Worm (Caenorhabditis elegans) whole organism, L3 larva: Measurements from ENCODE around the gene cyp-34A8.

Experiments used
- ceh-82 ChIP-seq: fragments of 150-350 bp; optimal IDR thresholded peaks from 2 replicates; lab custom pipeline; 2014; ENCODE audit warnings: missing biosample characterization, missing genetic modification characterization
- ceh-9 ChIP-seq: sonication (generic microtip); optimal IDR thresholded peaks from 2 replicates; lab custom pipeline; 2018; ENCODE audit warnings: missing biosample characterization, missing genetic modification characterization
- fos-1 ChIP-seq: fragments of 150-350 bp; optimal IDR thresholded peaks from 2 replicates; lab custom pipeline; 2014; ENCODE audit warnings: missing biosample characterization, missing genetic modification characterization
- nhr-28 ChIP-seq: fragments of 150-350 bp; optimal IDR thresholded peaks from 2 replicates; lab custom pipeline; 2014; ENCODE audit warnings: missing biosample characterization, missing genetic modification characterization
- sea-2 ChIP-seq: fragments of 150-350 bp; sonication (generic microtip); optimal IDR thresholded peaks from 4 replicates; lab custom pipeline; 2014; ENCODE audit warnings: missing biosample characterization, missing genetic modification reagents, missing genetic modification characterization
- tbx-2 ChIP-seq: sonication (generic microtip); optimal IDR thresholded peaks from 2 replicates; lab custom pipeline; 2016; ENCODE audit warnings: mild to moderate bottlenecking, missing genetic modification characterization, missing compliant biosample characterization
- zag-1 ChIP-seq: fragments of 150-350 bp; optimal IDR thresholded peaks from 2 replicates; lab custom pipeline; 2014; ENCODE audit warnings: missing biosample characterization, missing genetic modification characterization

- TF ChIP-seq ceh-9 (tag; lab: Kevin White, UChicago) (no peak), sea-2 (GFP tag; lab: Kevin White, UChicago) (no peak), nhr-28 (tag; lab: Kevin White, UChicago) (no peak), zag-1 (no peak), fos-1 (no peak), tbx-2 (tag; lab: Kevin White, UChicago) (no peak), ceh-82 (tag; lab: Kevin White, UChicago) (no peak)
Observed at ce11 chrV:3938789-3939188, 28.8 kb downstream of the cyp-34A8 start, which contains the start of gene cyp-35B1.
